Fruit fly (Drosophila melanogaster): ENCODE results near the gene CG34132.
A peak's percentile ranks its signal among the peaks of the same experiment; 100 is the strongest.

The CG34132 gene

DNA sequence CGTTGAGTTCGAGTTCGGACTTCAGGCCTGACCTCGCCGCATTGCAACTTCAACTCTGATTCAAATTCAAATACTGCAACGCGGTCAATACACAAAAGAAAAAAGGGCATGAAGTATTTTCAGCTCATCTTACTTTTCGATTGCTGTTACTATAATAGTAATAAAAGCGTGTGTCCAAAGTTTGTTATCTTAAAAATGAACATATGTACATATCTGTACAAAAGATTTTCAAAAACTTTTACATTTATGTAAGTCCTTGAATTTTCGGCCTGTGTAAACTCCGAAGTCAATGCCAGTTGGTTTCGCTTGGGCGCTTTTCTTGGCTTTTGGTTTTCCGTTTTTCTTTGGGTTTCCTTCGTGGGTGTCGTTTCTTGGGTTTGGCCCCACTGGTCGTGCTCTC is 33.5 kb downstream of the CG34132 start:
- TF ChIP-seq foxo (GFP tag; optimal IDR thresholded peaks at IDR 0.05) (peak in 1 of 2 experiments; percentile 22), HLH106 (tag; optimal IDR thresholded peaks at IDR 0.05) (no peak), fru (GFP tag; optimal IDR thresholded peaks at IDR 0.05) (peak; percentile 32)

- no peak for TF ChIP-seq Mio (GFP tag; optimal IDR thresholded peaks at IDR 0.05)
- TF ChIP-seq CG32264 (GFP tag; optimal IDR thresholded peaks at IDR 0.05): no peak
- TF ChIP-seq tai (GFP tag; optimal IDR thresholded peaks at IDR 0.05): no peak
- no peak for TF ChIP-seq foxo (GFP tag; optimal IDR thresholded peaks at IDR 0.05)
- TF ChIP-seq ey (GFP tag; optimal IDR thresholded peaks at IDR 0.05): no peak
- TF ChIP-seq OdsH (GFP tag; optimal IDR thresholded peaks at IDR 0.05): no peak
- TF ChIP-seq psq (GFP tag; optimal IDR thresholded peaks at IDR 0.05): no peak
- TF ChIP-seq h (GFP tag; optimal IDR thresholded peaks at IDR 0.05): no peak
- TF ChIP-seq jim (GFP tag; optimal IDR thresholded peaks at IDR 0.05): no peak
- TF ChIP-seq HLH106 (tag; optimal IDR thresholded peaks at IDR 0.05): no peak
- no peak for TF ChIP-seq Myc (optimal IDR thresholded peaks at IDR 0.05)
- TF ChIP-seq rgr (GFP tag; optimal IDR thresholded peaks at IDR 0.05): no peak
- no peak for TF ChIP-seq Vsx2 (GFP tag; optimal IDR thresholded peaks at IDR 0.05; ENCODE audit: partially characterized antibody)
- no peak for TF ChIP-seq Dif (GFP tag; optimal IDR thresholded peaks at IDR 0.05; ENCODE audit: partially characterized antibody)
- no peak for TF ChIP-seq Sp1 (GFP tag; optimal IDR thresholded peaks at IDR 0.05)
- no peak for TF ChIP-seq Hr83 (GFP tag; optimal IDR thresholded peaks at IDR 0.05; ENCODE audit: poor library complexity, severe bottlenecking)
- TF ChIP-seq N (GFP tag; optimal IDR thresholded peaks at IDR 0.05): no peak
- TF ChIP-seq sage (GFP tag; optimal IDR thresholded peaks at IDR 0.05): no peak
Observed at dm6 chr2L:7920590-7920989, 35.3 kb downstream of the CG34132 start.

- TF ChIP-seq woc (GFP tag; optimal IDR thresholded peaks at IDR 0.05) (no peak), CG32264 (GFP tag; optimal IDR thresholded peaks at IDR 0.05) (no peak), OdsH (GFP tag; optimal IDR thresholded peaks at IDR 0.05) (no peak), Vsx2 (GFP tag; optimal IDR thresholded peaks at IDR 0.05; ENCODE audit: partially characterized antibody) (no peak), Jra (GFP tag; optimal IDR thresholded peaks at IDR 0.05) (no peak), N (GFP tag; optimal IDR thresholded peaks at IDR 0.05) (no peak), Hr78 (GFP tag; optimal IDR thresholded peaks at IDR 0.05) (no peak), CG9705 (GFP tag; optimal IDR thresholded peaks at IDR 0.05) (no peak), foxo (GFP tag; optimal IDR thresholded peaks at IDR 0.05) (no peak), lola (GFP tag; optimal IDR thresholded peaks at IDR 0.05) (no peak), HLH106 (tag; optimal IDR thresholded peaks at IDR 0.05) (no peak), h (GFP tag; optimal IDR thresholded peaks at IDR 0.05) (no peak), Abd-B (GFP tag; optimal IDR thresholded peaks at IDR 0.05) (no peak), Hnf4 (GFP tag; optimal IDR thresholded peaks at IDR 0.05) (no peak), ey (GFP tag; optimal IDR thresholded peaks at IDR 0.05) (no peak), brk (GFP tag; optimal IDR thresholded peaks at IDR 0.05) (no peak), jim (GFP tag; optimal IDR thresholded peaks at IDR 0.05) (no peak), rgr (GFP tag; optimal IDR thresholded peaks at IDR 0.05) (no peak), fru (GFP tag; optimal IDR thresholded peaks at IDR 0.05) (no peak), psq (GFP tag; optimal IDR thresholded peaks at IDR 0.05) (no peak)
Observed at dm6 chr2L:7922088-7922487, 36.8 kb downstream of the CG34132 start.

dm6 chr2L:7923636-7924301 is 38.5 kb downstream of the CG34132 start:
- peak; percentile 94 for TF ChIP-seq Dfd (GFP tag; optimal IDR thresholded peaks at IDR 0.05)
- no peak for TF ChIP-seq Mio (GFP tag; optimal IDR thresholded peaks at IDR 0.05)
- TF ChIP-seq HLH106 (tag; optimal IDR thresholded peaks at IDR 0.05): no peak
- no peak for TF ChIP-seq pan (optimal IDR thresholded peaks at IDR 0.05)
- TF ChIP-seq Dif (GFP tag; optimal IDR thresholded peaks at IDR 0.05; ENCODE audit: partially characterized antibody): no peak

DNA sequence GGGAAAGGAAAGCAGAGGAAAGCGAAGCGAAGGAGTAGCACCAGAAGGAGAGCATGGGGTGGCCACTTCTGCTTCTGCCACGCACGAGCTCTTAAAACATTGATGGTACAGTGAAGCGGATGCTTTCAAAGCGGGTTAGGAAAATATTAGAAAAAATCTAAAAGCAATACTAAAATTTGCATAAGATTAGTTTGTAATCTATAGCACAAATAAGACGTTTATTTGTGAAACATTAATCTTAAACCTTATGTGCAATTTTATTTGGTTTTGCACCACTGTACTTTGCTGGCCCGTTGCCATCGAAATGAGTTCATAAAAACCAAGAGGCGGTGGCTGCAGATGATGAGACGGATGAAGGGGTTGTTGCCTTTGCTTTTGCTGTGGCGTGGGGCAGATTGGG is 40.1 kb downstream of the CG34132 start:
- TF ChIP-seq GATAd (GFP tag; optimal IDR thresholded peaks at IDR 0.05) (no peak), Dif (GFP tag; optimal IDR thresholded peaks at IDR 0.05; ENCODE audit: partially characterized antibody) (no peak), dmrt93B (GFP tag; optimal IDR thresholded peaks at IDR 0.05) (peak; percentile 82), dl (GFP tag; optimal IDR thresholded peaks at IDR 0.05; ENCODE audit: insufficient read depth in 1 of 2, partially characterized antibody in 2 of 2) (no peak), Vsx2 (GFP tag; optimal IDR thresholded peaks at IDR 0.05; ENCODE audit: partially characterized antibody) (no peak), jim (GFP tag; optimal IDR thresholded peaks at IDR 0.05) (no peak), Hr83 (GFP tag; optimal IDR thresholded peaks at IDR 0.05; ENCODE audit: poor library complexity, severe bottlenecking) (no peak), Sp1 (GFP tag; optimal IDR thresholded peaks at IDR 0.05) (peak; percentile 88), woc (GFP tag; optimal IDR thresholded peaks at IDR 0.05) (peak; percentile 83), tai (GFP tag; optimal IDR thresholded peaks at IDR 0.05) (peak; percentile 78), Dfd (GFP tag; optimal IDR thresholded peaks at IDR 0.05) (no peak), Rel (GFP tag; optimal IDR thresholded peaks at IDR 0.05) (peak; percentile 78), Rel (tag; optimal IDR thresholded peaks at IDR 0.05) (peak; percentile 62), h (GFP tag; optimal IDR thresholded peaks at IDR 0.05) (peak; percentile 95), br (GFP tag; optimal IDR thresholded peaks at IDR 0.05) (peak; percentile 90), brk (GFP tag; optimal IDR thresholded peaks at IDR 0.05) (peak; percentile 82), lola (GFP tag; optimal IDR thresholded peaks at IDR 0.05) (no peak), Hnf4 (GFP tag; optimal IDR thresholded peaks at IDR 0.05) (peak; percentile 91), OdsH (GFP tag; optimal IDR thresholded peaks at IDR 0.05) (peak; percentile 86), psq (GFP tag; optimal IDR thresholded peaks at IDR 0.05) (peak; percentile 89), Myc (optimal IDR thresholded peaks at IDR 0.05) (no peak), CG9705 (GFP tag; optimal IDR thresholded peaks at IDR 0.05) (peak; percentile 78), sv (GFP tag; optimal IDR thresholded peaks at IDR 0.05) (peak; percentile 76), Hr78 (GFP tag; optimal IDR thresholded peaks at IDR 0.05) (no peak), HLH106 (tag; optimal IDR thresholded peaks at IDR 0.05) (peak; percentile 90), CrebA (GFP tag; optimal IDR thresholded peaks at IDR 0.05; ENCODE audit: borderline replicate concordance) (peak; percentile 54), pan (optimal IDR thresholded peaks at IDR 0.05) (no peak), fru (GFP tag; optimal IDR thresholded peaks at IDR 0.05) (peak; percentile 91), rgr (GFP tag; optimal IDR thresholded peaks at IDR 0.05) (peak; percentile 87)

Measured in whole organism, wandering third instar larva.